Worm (Caenorhabditis elegans) whole organism, L4 larva: ENCODE results near the gene C45G7.4.

ENCODE experiments used
- mep-1 ChIP-seq: fragments of 150-350 bp; sonication (generic microtip); optimal IDR thresholded peaks from 3 replicates; lab custom pipeline; 2014; ENCODE audit warnings: missing biosample characterization, missing genetic modification characterization
- nhr-111 ChIP-seq: fragments of 200-800 bp; sonication (Bioruptor generic); optimal IDR thresholded peaks from 2 replicates; lab custom pipeline; 2018; ENCODE audit warnings: mild to moderate bottlenecking, missing genetic modification characterization, missing compliant biosample characterization
- nhr-48 ChIP-seq: sonication (generic microtip); optimal IDR thresholded peaks from 2 replicates; lab custom pipeline; 2016; ENCODE audit warnings: mild to moderate bottlenecking, missing genetic modification characterization, missing compliant biosample characterization

ce11 chrIV:2391809-2392208 is 41.0 kb upstream of the C45G7.4 start:
- TF ChIP-seq mep-1 (tag; lab: Kevin White, UChicago) = no peak
- TF ChIP-seq nhr-111 (GFP tag; lab: Kevin White, UChicago) = no peak
- no peak for TF ChIP-seq nhr-48 (tag; lab: Kevin White, UChicago)
